Fruit fly (Drosophila melanogaster) whole organism, prepupa: Measurements from ENCODE around the gene CG13692.

Source experiments
- CG1621 ChIP-seq: fragments of 200-800 bp; sonication (Bioruptor generic); optimal IDR thresholded peaks from 3 replicates; lab custom pipeline; 2018; ENCODE audit warnings: missing biosample characterization, mild to moderate bottlenecking, missing genetic modification characterization
- CG16779 ChIP-seq: fragments of 200-800 bp; sonication (Bioruptor generic); optimal IDR thresholded peaks from 3 replicates; lab custom pipeline; 2017; ENCODE audit warnings: missing biosample characterization, mild to moderate bottlenecking, missing genetic modification characterization
- CG3032 ChIP-seq: fragments of 200-800 bp; optimal IDR thresholded peaks from 2 replicates; lab custom pipeline; 2019; ENCODE audit warnings: missing biosample characterization, mild to moderate bottlenecking, missing genetic modification characterization, moderate library complexity
- CG32006 ChIP-seq: fragments of 200-800 bp; sonication (Bioruptor generic); optimal IDR thresholded peaks from 3 replicates; lab custom pipeline; 2017; ENCODE audit warnings: missing biosample characterization, mild to moderate bottlenecking, missing genetic modification characterization
- CG6276 ChIP-seq: fragments of 200-800 bp; sonication (Bioruptor generic); optimal IDR thresholded peaks from 2 replicates; lab custom pipeline; 2017; ENCODE audit warnings: missing biosample characterization, mild to moderate bottlenecking, missing genetic modification characterization
- Eip75B ChIP-seq: fragments of 200-800 bp; sonication (Bioruptor generic); optimal IDR thresholded peaks from 3 replicates; lab custom pipeline; 2016; ENCODE audit warnings: missing biosample characterization, missing genetic modification characterization
- Hr39 ChIP-seq: fragments of 200-800 bp; sonication (Bioruptor generic); optimal IDR thresholded peaks from 2 replicates; lab custom pipeline; 2016; ENCODE audit warnings: missing biosample characterization, missing genetic modification characterization
- Smox ChIP-seq: fragments of 200-800 bp; sonication (Bioruptor generic); optimal IDR thresholded peaks from 3 replicates; lab custom pipeline; 2016; ENCODE audit warnings: missing biosample characterization, missing genetic modification characterization
- Sox102F ChIP-seq: fragments of 200-800 bp; sonication (Bioruptor generic); optimal IDR thresholded peaks from 2 replicates; lab custom pipeline; 2016; ENCODE audit warnings: missing biosample characterization, mild to moderate bottlenecking, missing genetic modification characterization
- fd59A ChIP-seq: fragments of 200-800 bp; sonication (Bioruptor generic); optimal IDR thresholded peaks from 2 replicates; lab custom pipeline; 2017; ENCODE audit warnings: missing biosample characterization, mild to moderate bottlenecking, missing genetic modification characterization, missing genetic modification reagents
- lz ChIP-seq: fragments of 200-800 bp; sonication (Bioruptor generic); optimal IDR thresholded peaks from 3 replicates; lab custom pipeline; 2016; ENCODE audit warnings: missing biosample characterization, missing genetic modification characterization

DNA sequence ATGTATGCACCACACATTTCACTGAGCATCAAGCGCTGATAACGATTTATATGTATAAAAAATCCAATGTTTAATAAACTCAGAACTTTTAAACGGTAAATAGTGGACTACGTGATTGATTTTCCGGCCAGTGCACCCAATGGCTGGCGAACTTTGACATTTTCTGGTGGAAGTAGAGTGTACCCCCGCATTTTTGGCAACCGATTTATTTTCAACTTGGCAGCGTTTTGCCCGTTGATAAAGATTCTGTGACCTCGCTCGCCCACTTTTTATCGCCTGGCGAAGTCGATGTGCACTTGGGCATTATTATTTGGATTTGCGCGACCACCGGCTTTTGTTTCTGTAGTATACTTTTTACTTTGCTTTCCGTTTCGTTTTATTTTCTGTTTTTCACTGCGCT lies 7.7 kb upstream of the CG13692 start:
- TF ChIP-seq CG1621 (tag; lab: Kevin White, UChicago) (no peak), Hr39 (GFP tag; lab: Kevin White, UChicago) (no peak), Smox (GFP tag; lab: Kevin White, UChicago) (no peak), Eip75B (GFP tag; lab: Kevin White, UChicago) (no peak), Sox102F (GFP tag; lab: Kevin White, UChicago) (no peak), lz (no peak), CG6276 (no peak), CG3032 (tag; lab: Kevin White, UChicago) (no peak), CG16779 (tag; lab: Kevin White, UChicago) (no peak), CG32006 (GFP tag; lab: Kevin White, UChicago) (no peak), fd59A (GFP tag; lab: Kevin White, UChicago) (no peak)
